Worm (Caenorhabditis elegans) whole organism, L1 larva: ENCODE data around the gene C49H3.4.

Source experiments
- C16A3.4 ChIP-seq: fragments of 150-350 bp; optimal IDR thresholded peaks from 2 replicates; lab custom pipeline; 2014; ENCODE audit warnings: missing biosample characterization, missing genetic modification characterization
- F16B12.6 ChIP-seq: fragments of 150-350 bp; optimal IDR thresholded peaks from 2 replicates; lab custom pipeline; 2014; ENCODE audit warnings: missing biosample characterization, missing genetic modification characterization
- blmp-1 ChIP-seq: fragments of 150-350 bp; optimal IDR thresholded peaks from 2 replicates; lab custom pipeline; 2014; ENCODE audit warnings: missing biosample characterization, missing genetic modification characterization
- ceh-8 ChIP-seq: fragments of 200-800 bp; sonication (Bioruptor generic); optimal IDR thresholded peaks from 2 replicates; lab custom pipeline; 2018; ENCODE audit warnings: mild to moderate bottlenecking, missing genetic modification characterization, moderate library complexity, missing compliant biosample characterization
- ceh-82 ChIP-seq, 3 experiments: fragments of 150-350 bp in 1 of 3; sonication (generic microtip) in 2 of 3; optimal IDR thresholded peaks; 2 replicates each; lab custom pipeline; 2014 to 2017; ENCODE audit warnings: missing biosample characterization in 3 of 3, missing genetic modification characterization in 3 of 3
- ceh-88 ChIP-seq: fragments of 200-800 bp; sonication (Bioruptor generic); IDR thresholded peaks from 2 replicates; pipeline ENCODE4 v1.3.6; 2022; ENCODE audit warnings: missing genetic modification characterization, missing compliant biosample characterization
- dpl-1 ChIP-seq, 3 experiments: fragments of 150-350 bp in 2 of 3; sonication (generic microtip) in 1 of 3; optimal IDR thresholded peaks; 2 replicates each; lab custom pipeline; 2014 to 2017; ENCODE audit warnings: missing biosample characterization in 3 of 3, missing genetic modification characterization in 3 of 3, missing genetic modification reagents in 3 of 3
- dsc-1 ChIP-seq: sonication (generic microtip); optimal IDR thresholded peaks from 2 replicates; lab custom pipeline; 2016; ENCODE audit warnings: mild to moderate bottlenecking, missing genetic modification characterization, missing compliant biosample characterization
- efl-1 ChIP-seq, 4 experiments: fragments of 150-350 bp; optimal IDR thresholded peaks in 3 of 4; peaks in 1 of 4; 1 replicate in 1 of 4; 2 replicates in 3 of 4; lab custom pipeline; 2014; ENCODE audit warnings: missing biosample characterization in 2 of 4, missing genetic modification characterization in 2 of 4, missing genetic modification reagents in 2 of 4
- egl-13 ChIP-seq: sonication (generic microtip); optimal IDR thresholded peaks from 2 replicates; lab custom pipeline; 2016; ENCODE audit warnings: missing genotype, missing genetic modification reagents, missing genetic modification characterization, missing compliant biosample characterization
- elt-3 ChIP-seq, 6 experiments: fragments of 150-350 bp in 1 of 6; sonication (generic microtip); optimal IDR thresholded peaks; 2 replicates each; lab custom pipeline; 2017 to 2018; ENCODE audit warnings: missing biosample characterization in 6 of 6, missing genetic modification characterization in 6 of 6, inconsistent platforms in 1 of 6
- fkh-8 ChIP-seq: sonication (generic microtip); optimal IDR thresholded peaks from 2 replicates; lab custom pipeline; 2016; ENCODE audit warnings: mild to moderate bottlenecking, missing genetic modification characterization, missing compliant biosample characterization
- fos-1 ChIP-seq: fragments of 150-350 bp; optimal IDR thresholded peaks from 2 replicates; lab custom pipeline; 2014; ENCODE audit warnings: missing biosample characterization, missing genetic modification characterization
- grh-1 ChIP-seq: fragments of 200-800 bp; sonication (Bioruptor generic); IDR thresholded peaks from 2 replicates; pipeline ENCODE4 v1.3.6; 2022; ENCODE audit warnings: missing genetic modification reagents, missing genetic modification characterization, missing compliant biosample characterization
- irx-1 ChIP-seq: sonication (generic microtip); optimal IDR thresholded peaks from 2 replicates; lab custom pipeline; 2016; ENCODE audit warnings: missing genetic modification characterization, missing compliant biosample characterization
- isw-1 ChIP-seq: fragments of 200-800 bp; sonication (Bioruptor generic); IDR thresholded peaks from 2 replicates; pipeline ENCODE4 v1.3.6; 2022; ENCODE audit warnings: missing genetic modification characterization, missing compliant biosample characterization
- jun-1 ChIP-seq: fragments of 150-350 bp; optimal IDR thresholded peaks from 2 replicates; lab custom pipeline; 2014; ENCODE audit warnings: missing biosample characterization, missing genetic modification reagents, missing genetic modification characterization
- lin-13 ChIP-seq: fragments of 150-350 bp; optimal IDR thresholded peaks from 2 replicates; lab custom pipeline; 2014; ENCODE audit warnings: missing biosample characterization, missing genetic modification reagents, missing genetic modification characterization
- lin-14 ChIP-seq: fragments of 200-800 bp; sonication (Bioruptor generic); optimal IDR thresholded peaks from 2 replicates; lab custom pipeline; 2018; ENCODE audit warnings: mild to moderate bottlenecking, missing genetic modification characterization, moderate library complexity, missing compliant biosample characterization
- lin-15B ChIP-seq: fragments of 150-350 bp; sonication (generic microtip); optimal IDR thresholded peaks from 3 replicates; lab custom pipeline; 2014; ENCODE audit warnings: missing biosample characterization, missing genetic modification characterization
- lin-35 ChIP-seq, 2 experiments: fragments of 150-350 bp; optimal IDR thresholded peaks; 2 replicates each; lab custom pipeline; 2014; ENCODE audit warnings: missing biosample characterization in 2 of 2, missing genetic modification characterization in 2 of 2, missing genetic modification reagents in 2 of 2
- lsy-2 ChIP-seq, 2 experiments: fragments of 150-350 bp; optimal IDR thresholded peaks; 2 replicates each; lab custom pipeline; 2014; ENCODE audit warnings: missing biosample characterization in 2 of 2, missing genetic modification characterization in 2 of 2
- mab-9 ChIP-seq: fragments of 200-800 bp; sonication (Bioruptor generic); IDR thresholded peaks from 2 replicates; pipeline ENCODE4 v1.3.6; 2022; ENCODE audit warnings: missing genetic modification reagents, missing genetic modification characterization, missing compliant biosample characterization
- mdl-1 ChIP-seq, 2 experiments: fragments of 150-350 bp; optimal IDR thresholded peaks; 2 replicates each; lab custom pipeline; 2014 to 2017; ENCODE audit warnings: missing biosample characterization in 2 of 2, missing genetic modification characterization in 2 of 2, inconsistent platforms in 1 of 2
- mep-1 ChIP-seq: fragments of 150-350 bp; optimal IDR thresholded peaks from 2 replicates; lab custom pipeline; 2014; ENCODE audit warnings: missing biosample characterization, missing genetic modification characterization
- nhr-19 ChIP-seq: fragments of 200-800 bp; sonication (Bioruptor generic); conservative IDR thresholded peaks from 2 replicates; pipeline ENCODE4 v1.3.6; 2022; ENCODE audit warnings: missing genetic modification characterization, missing compliant biosample characterization
- nhr-20 ChIP-seq: sonication (generic microtip); optimal IDR thresholded peaks from 2 replicates; lab custom pipeline; 2016; ENCODE audit warnings: mild to moderate bottlenecking, missing genetic modification characterization, missing compliant biosample characterization
- nhr-47 ChIP-seq: sonication (generic microtip); optimal IDR thresholded peaks from 2 replicates; lab custom pipeline; 2016; ENCODE audit warnings: mild to moderate bottlenecking, missing genetic modification characterization, moderate library complexity, missing compliant biosample characterization
- nhr-71 ChIP-seq: sonication (generic microtip); optimal IDR thresholded peaks from 2 replicates; lab custom pipeline; 2016; ENCODE audit warnings: mild to moderate bottlenecking, missing genetic modification characterization, moderate library complexity, missing compliant biosample characterization
- nhr-77 ChIP-seq: fragments of 150-350 bp; optimal IDR thresholded peaks from 2 replicates; lab custom pipeline; 2014; ENCODE audit warnings: missing biosample characterization, missing genetic modification characterization
- nhr-85 ChIP-seq: sonication (generic microtip); peaks from one replicate; lab custom pipeline; 2016; ENCODE audit warnings: missing genetic modification characterization, inconsistent platforms, missing compliant biosample characterization
- nhr-90 ChIP-seq: sonication (generic microtip); optimal IDR thresholded peaks from 2 replicates; lab custom pipeline; 2016; ENCODE audit warnings: mild to moderate bottlenecking, missing genetic modification characterization, missing compliant biosample characterization; ENCODE audit not compliant: poor library complexity
- pax-3 ChIP-seq: fragments of 200-800 bp; sonication (Bioruptor generic); optimal IDR thresholded peaks from 2 replicates; lab custom pipeline; 2018; ENCODE audit warnings: mild to moderate bottlenecking, missing genetic modification characterization, moderate library complexity, missing compliant biosample characterization
- pqm-1 ChIP-seq: sonication (generic microtip); optimal IDR thresholded peaks from 3 replicates; lab custom pipeline; 2017; ENCODE audit warnings: missing biosample characterization, missing genetic modification characterization
- rnt-1 ChIP-seq: sonication (generic microtip); optimal IDR thresholded peaks from 2 replicates; lab custom pipeline; 2016; ENCODE audit warnings: mild to moderate bottlenecking, missing genetic modification characterization, moderate library complexity, missing compliant biosample characterization
- skn-1 ChIP-seq: fragments of 150-350 bp; optimal IDR thresholded peaks from 2 replicates; lab custom pipeline; 2014; ENCODE audit warnings: missing biosample characterization, missing genetic modification characterization
- snu-23 ChIP-seq: sonication (generic microtip); optimal IDR thresholded peaks from 2 replicates; lab custom pipeline; 2016; ENCODE audit warnings: missing genetic modification characterization, missing compliant biosample characterization
- swsn-7 ChIP-seq: sonication (generic microtip); optimal IDR thresholded peaks from 2 replicates; lab custom pipeline; 2016; ENCODE audit warnings: missing genetic modification characterization, missing compliant biosample characterization
- tbx-2 ChIP-seq: sonication (generic microtip); optimal IDR thresholded peaks from 2 replicates; lab custom pipeline; 2016; ENCODE audit warnings: missing genetic modification characterization, missing compliant biosample characterization
- unc-130 ChIP-seq: fragments of 150-350 bp; optimal IDR thresholded peaks from 2 replicates; lab custom pipeline; 2017; ENCODE audit warnings: missing biosample characterization, missing genetic modification characterization, inconsistent platforms
- unc-86 ChIP-seq: sonication (generic microtip); optimal IDR thresholded peaks from 2 replicates; lab custom pipeline; 2016; ENCODE audit warnings: missing genetic modification characterization, missing compliant biosample characterization
- unc-98 ChIP-seq: fragments of 200-800 bp; sonication (Bioruptor generic); IDR thresholded peaks from 2 replicates; pipeline ENCODE4 v1.3.6; 2022; ENCODE audit warnings: missing genetic modification characterization, missing compliant biosample characterization
- vab-15 ChIP-seq: sonication (generic microtip); optimal IDR thresholded peaks from 2 replicates; lab custom pipeline; 2017; ENCODE audit warnings: missing genotype, mild to moderate bottlenecking, missing genetic modification characterization, missing compliant biosample characterization
- xbp-1 ChIP-seq: sonication (generic microtip); optimal IDR thresholded peaks from 2 replicates; lab custom pipeline; 2016; ENCODE audit warnings: missing genetic modification characterization, missing compliant biosample characterization
- ztf-11 ChIP-seq, 2 experiments: sonication (generic microtip); optimal IDR thresholded peaks; 2 replicates each; lab custom pipeline; 2016 to 2017; ENCODE audit warnings: missing genetic modification characterization in 2 of 2, missing biosample characterization in 1 of 2, missing compliant biosample characterization in 1 of 2

The C49H3.4 gene

ce11 chrIV:7946457-7946856 is 31.4 kb downstream of the C49H3.4 start, which contains the start of gene czw-1:
Gene czw-1, minus strand, starts transcription at chrIV:7946825.
- peak in 1 of 2 experiments; percentile 61 for TF ChIP-seq lin-35 (GFP tag; optimal IDR thresholded peaks at IDR 0.05; lab: Kevin White, UChicago)
- no peak for TF ChIP-seq egl-13
- TF ChIP-seq efl-1 (optimal IDR thresholded peaks at IDR 0.05; lab: Kevin White, UChicago) = no peak
- peak; percentile 52 to 97 for TF ChIP-seq efl-1 (GFP tag; optimal IDR thresholded peaks at IDR 0.05 in 1 of 2; lab: Kevin White, UChicago)
- no peak for TF ChIP-seq mdl-1 (tag; optimal IDR thresholded peaks at IDR 0.05; lab: Kevin White, UChicago)
- peak in 2 of 3 experiments; percentile 36 to 49 for TF ChIP-seq dpl-1 (GFP tag; optimal IDR thresholded peaks at IDR 0.05; lab: Kevin White, UChicago)
- no peak for TF ChIP-seq pqm-1 (tag; lab: Kevin White, UChicago)
- TF ChIP-seq irx-1 = no peak

ce11 chrIV:7946899-7947499 is 31.9 kb downstream of the C49H3.4 start, which contains the start of gene F20D12.12:
Gene F20D12.12, plus strand, starts transcription at chrIV:7947440.
- TF ChIP-seq skn-1 (tag; lab: Kevin White, UChicago) (peak; percentile 45), C16A3.4 (tag; lab: Kevin White, UChicago) (peak; percentile 69), efl-1 (optimal IDR thresholded peaks at IDR 0.05; lab: Kevin White, UChicago) (peak; percentile 69 to 78), efl-1 (GFP tag; optimal IDR thresholded peaks at IDR 0.05 in 1 of 2; lab: Kevin White, UChicago) (peak; percentile 62 to 96), tbx-2 (tag; lab: Kevin White, UChicago) (peak; percentile 69), lin-13 (GFP tag; lab: Kevin White, UChicago) (peak; percentile 76), mdl-1 (tag; optimal IDR thresholded peaks at IDR 0.05; lab: Kevin White, UChicago) (peak in 1 of 2 experiments; percentile 45), nhr-20 (tag; lab: Kevin White, UChicago) (peak; percentile 75), nhr-77 (tag; lab: Kevin White, UChicago) (peak; percentile 39), ceh-8 (GFP tag; lab: Kevin White, UChicago) (peak; percentile 28), jun-1 (tag; lab: Kevin White, UChicago) (peak; percentile 39), pax-3 (peak; percentile 54), lin-14 (GFP tag; lab: Kevin White, UChicago) (peak; percentile 76), lin-15B (tag; lab: Kevin White, UChicago) (peak; percentile 46), ztf-11 (tag; optimal IDR thresholded peaks at IDR 0.05; lab: Kevin White, UChicago) (peak in 1 of 2 experiments; percentile 48), F16B12.6 (tag; lab: Kevin White, UChicago) (peak; percentile 88), fos-1 (tag; lab: Kevin White, UChicago) (peak; percentile 16), ceh-88 (GFP tag; lab: Robert Waterston, UW) (peak; percentile 87), elt-3 (tag; optimal IDR thresholded peaks at IDR 0.05; lab: Kevin White, UChicago) (peak in 1 of 6 experiments; percentile 25), lin-35 (GFP tag; optimal IDR thresholded peaks at IDR 0.05; lab: Kevin White, UChicago) (peak; percentile 47 to 80), nhr-90 (tag; lab: Kevin White, UChicago) (peak; percentile 39), xbp-1 (tag; lab: Kevin White, UChicago) (peak; percentile 53), lsy-2 (tag; optimal IDR thresholded peaks at IDR 0.05; lab: Kevin White, UChicago) (peak; percentile 88 to 98), mep-1 (tag; lab: Kevin White, UChicago) (peak; percentile 67), dsc-1 (tag; lab: Kevin White, UChicago) (peak; percentile 35), irx-1 (peak; percentile 19), nhr-47 (tag; lab: Kevin White, UChicago) (peak; percentile 73), isw-1 (GFP tag; lab: Robert Waterston, UW) (peak; percentile 91), mab-9 (GFP tag; lab: Robert Waterston, UW) (peak; percentile 73), unc-86 (tag; lab: Kevin White, UChicago) (peak; percentile 49), fkh-8 (peak; percentile 75), unc-98 (peak; percentile 69; the same call in 1 of the 2 replicates), blmp-1 (tag; lab: Kevin White, UChicago) (peak; percentile 52), snu-23 (GFP tag; lab: Kevin White, UChicago) (peak; percentile 75), grh-1 (GFP tag; lab: Robert Waterston, UW) (peak; percentile 71), nhr-85 (tag; lab: Kevin White, UChicago) (peak; percentile 68), nhr-19 (GFP tag; lab: Robert Waterston, UW) (peak; percentile 91), dpl-1 (GFP tag; optimal IDR thresholded peaks at IDR 0.05; lab: Kevin White, UChicago) (peak; percentile 43 to 65 (median 64)), nhr-71 (peak; percentile 84), ceh-82 (tag; optimal IDR thresholded peaks at IDR 0.05; lab: Kevin White, UChicago) (peak; percentile 17 to 77 (median 32)), vab-15 (tag; lab: Kevin White, UChicago) (peak; percentile 32), rnt-1 (peak; percentile 81), swsn-7 (tag; lab: Kevin White, UChicago) (peak; percentile 64), unc-130 (peak; percentile 57)
